Fruit fly (Drosophila melanogaster): ENCODE measurements around the gene CG11251.

- TF ChIP-seq CG8478 (optimal IDR thresholded peaks at IDR 0.05) (no peak), CTCF (optimal IDR thresholded peaks at IDR 0.05) (no peak)
Measured at dm6 chr3L:13050675-13051202, 39.0 kb downstream of the CG11251 start.
